Fruit fly (Drosophila melanogaster) whole organism, embryonic: Measurements from ENCODE around the gene P58IPK.

ENCODE experiments used
- Abd-B ChIP-seq: fragments of 200-800 bp; sonication (Bioruptor generic); optimal IDR thresholded peaks from 2 replicates; lab custom pipeline; 2018; ENCODE audit warnings: missing biosample characterization, mild to moderate bottlenecking, missing genetic modification characterization, moderate library complexity
- Antp ChIP-seq: fragments of 200-800 bp; sonication (Bioruptor generic); optimal IDR thresholded peaks from 3 replicates; lab custom pipeline; 2016; ENCODE audit warnings: missing biosample characterization, missing genetic modification characterization
- Blimp-1 ChIP-seq: fragments of 200-800 bp; sonication (Bioruptor generic); optimal IDR thresholded peaks from 3 replicates; lab custom pipeline; 2018; ENCODE audit warnings: missing biosample characterization, missing genetic modification characterization, mild to moderate bottlenecking, moderate library complexity, missing genetic modification reagents
- C15 ChIP-seq: fragments of 200-800 bp; sonication (Bioruptor generic); IDR thresholded peaks from 3 replicates; pipeline ENCODE4 v1.3.6; 2022; ENCODE audit warnings: missing biosample characterization, missing genetic modification characterization
- CG10565 ChIP-seq: fragments of 200-800 bp; sonication (Bioruptor generic); optimal IDR thresholded peaks from 3 replicates; lab custom pipeline; 2016; ENCODE audit warnings: missing biosample characterization, mild to moderate bottlenecking, missing genetic modification characterization
- CG11504 ChIP-seq: fragments of 200-800 bp; sonication (Bioruptor generic); optimal IDR thresholded peaks from 3 replicates; lab custom pipeline; 2019; ENCODE audit warnings: missing biosample characterization, mild to moderate bottlenecking, missing genetic modification characterization, moderate library complexity
- CG14667 ChIP-seq: fragments of 200-800 bp; sonication (Bioruptor generic); IDR thresholded peaks from 2 replicates; pipeline ENCODE4 v1.3.6; 2022; ENCODE audit warnings: missing biosample characterization, missing genetic modification characterization
- CG14710 ChIP-seq: fragments of 200-800 bp; sonication (Bioruptor generic); optimal IDR thresholded peaks from 3 replicates; lab custom pipeline; 2019; ENCODE audit warnings: missing biosample characterization, mild to moderate bottlenecking, missing genetic modification characterization, moderate library complexity
- CG15601 ChIP-seq: fragments of 200-800 bp; sonication (Bioruptor generic); optimal IDR thresholded peaks from 3 replicates; lab custom pipeline; 2019; ENCODE audit warnings: missing biosample characterization, mild to moderate bottlenecking, missing genetic modification characterization, moderate library complexity
- CG18764 ChIP-seq: fragments of 200-800 bp; sonication (Bioruptor generic); optimal IDR thresholded peaks from 3 replicates; lab custom pipeline; 2016; ENCODE audit warnings: missing biosample characterization, missing genetic modification characterization
- CG2199 ChIP-seq: fragments of 200-800 bp; sonication (Bioruptor generic); IDR thresholded peaks from 3 replicates; pipeline ENCODE4 v1.3.6; 2022; ENCODE audit warnings: missing biosample characterization, missing genetic modification characterization
- CG2202 ChIP-seq: fragments of 200-800 bp; sonication (Bioruptor generic); optimal IDR thresholded peaks from 2 replicates; lab custom pipeline; 2018; ENCODE audit warnings: missing biosample characterization, mild to moderate bottlenecking, missing genetic modification characterization
- CG30403 ChIP-seq: fragments of 200-800 bp; sonication (Bioruptor generic); optimal IDR thresholded peaks from 3 replicates; lab custom pipeline; 2016; ENCODE audit warnings: missing biosample characterization, missing genetic modification characterization
- CG3407 ChIP-seq: fragments of 200-800 bp; sonication (Bioruptor generic); optimal IDR thresholded peaks from 2 replicates; lab custom pipeline; 2018; ENCODE audit warnings: missing biosample characterization, mild to moderate bottlenecking, missing genetic modification characterization
- CG4404 ChIP-seq: fragments of 200-800 bp; sonication (Bioruptor generic); IDR thresholded peaks from 2 replicates; pipeline ENCODE4 v1.3.6; 2022; ENCODE audit warnings: missing biosample characterization, missing genetic modification characterization
- CG4854 ChIP-seq: fragments of 200-800 bp; sonication (Bioruptor generic); optimal IDR thresholded peaks from 2 replicates; lab custom pipeline; 2016; ENCODE audit warnings: missing biosample characterization, missing genetic modification characterization, inconsistent platforms
- CG5953 ChIP-seq: fragments of 200-800 bp; sonication (Bioruptor generic); IDR thresholded peaks from 2 replicates; pipeline ENCODE4 v1.3.6; 2022; ENCODE audit warnings: missing biosample characterization, missing genetic modification characterization
- CG6689 ChIP-seq: fragments of 200-800 bp; sonication (Bioruptor generic); IDR thresholded peaks from 2 replicates; pipeline ENCODE4 v1.3.6; 2022; ENCODE audit warnings: missing biosample characterization, missing genetic modification characterization
- CG8388 ChIP-seq: fragments of 200-800 bp; sonication (Bioruptor generic); optimal IDR thresholded peaks from 2 replicates; lab custom pipeline; 2019; ENCODE audit warnings: missing biosample characterization, mild to moderate bottlenecking, missing genetic modification characterization, moderate library complexity
- CG8765 ChIP-seq: fragments of 200-800 bp; sonication (Bioruptor generic); IDR thresholded peaks from 2 replicates; pipeline ENCODE4 v1.3.6; 2022; ENCODE audit warnings: missing biosample characterization, missing genetic modification characterization
- CG9609 ChIP-seq: fragments of 200-800 bp; sonication (Bioruptor generic); optimal IDR thresholded peaks from 3 replicates; lab custom pipeline; 2016; ENCODE audit warnings: missing biosample characterization, missing genetic modification characterization
- D ChIP-seq, 2 experiments: fragments of 200-800 bp in 1 of 2; fragments of >200 bp in 1 of 2; sonication (Bioruptor generic) in 1 of 2; optimal IDR thresholded peaks; 2 replicates in 1 of 2; 3 replicates in 1 of 2; lab custom pipeline; 2017; ENCODE audit warnings: mild to moderate bottlenecking in 1 of 2, missing biosample characterization in 1 of 2, missing genetic modification characterization in 1 of 2, missing genetic modification reagents in 1 of 2
- Dp ChIP-seq: fragments of 200-800 bp; sonication (Bioruptor generic); optimal IDR thresholded peaks from 2 replicates; lab custom pipeline; 2018; ENCODE audit warnings: missing biosample characterization, mild to moderate bottlenecking, missing genetic modification characterization, moderate library complexity
- HLH3B ChIP-seq: fragments of 200-800 bp; sonication (Bioruptor generic); IDR thresholded peaks from 2 replicates; pipeline ENCODE4 v1.3.6; 2022; ENCODE audit warnings: missing biosample characterization, missing genetic modification characterization
- Hmx ChIP-seq: fragments of 200-800 bp; sonication (Bioruptor generic); optimal IDR thresholded peaks from 2 replicates; lab custom pipeline; 2016; ENCODE audit warnings: missing biosample characterization, missing genetic modification characterization
- Pdp1 ChIP-seq, 2 experiments: fragments of 200-800 bp; sonication (Bioruptor generic); optimal IDR thresholded peaks; 3 replicates each; lab custom pipeline; 2016; ENCODE audit warnings: missing biosample characterization in 2 of 2, missing genetic modification characterization in 2 of 2, mild to moderate bottlenecking in 1 of 2, moderate library complexity in 1 of 2
- Side ChIP-seq: fragments of 200-800 bp; sonication (Bioruptor generic); optimal IDR thresholded peaks from 2 replicates; lab custom pipeline; 2016; ENCODE audit warnings: missing biosample characterization, missing genetic modification characterization
- Six4 ChIP-seq: fragments of 200-800 bp; sonication (Bioruptor generic); optimal IDR thresholded peaks from 2 replicates; lab custom pipeline; 2016; ENCODE audit warnings: missing biosample characterization, missing genetic modification characterization
- Spps ChIP-seq: fragments of 200-800 bp; sonication (Bioruptor generic); optimal IDR thresholded peaks from 2 replicates; lab custom pipeline; 2018; ENCODE audit warnings: missing biosample characterization, mild to moderate bottlenecking, missing genetic modification characterization
- bab2 ChIP-seq: fragments of 200-800 bp; sonication (Bioruptor generic); optimal IDR thresholded peaks from 2 replicates; lab custom pipeline; 2016; ENCODE audit warnings: missing biosample characterization, missing genetic modification characterization
- chif ChIP-seq, 2 experiments: fragments of 200-800 bp; sonication (Bioruptor generic); optimal IDR thresholded peaks; 3 replicates each; lab custom pipeline; 2016; ENCODE audit warnings: missing biosample characterization in 2 of 2, missing genetic modification characterization in 2 of 2
- croc ChIP-seq: fragments of 200-800 bp; sonication (Bioruptor generic); conservative IDR thresholded peaks from 3 replicates; pipeline ENCODE4 v1.3.6; 2022; ENCODE audit warnings: missing biosample characterization, missing genetic modification characterization
- crol ChIP-seq: fragments of 200-800 bp; sonication (Bioruptor generic); IDR thresholded peaks from 2 replicates; pipeline ENCODE4 v1.3.6; 2022; ENCODE audit warnings: missing biosample characterization, missing genetic modification characterization
- fru ChIP-seq: fragments of >200 bp; optimal IDR thresholded peaks from 2 replicates; lab custom pipeline; 2017
- gcm2 ChIP-seq: fragments of 200-800 bp; sonication (Bioruptor generic); optimal IDR thresholded peaks from 2 replicates; lab custom pipeline; 2016; ENCODE audit warnings: missing biosample characterization, missing genetic modification characterization
- lilli ChIP-seq: fragments of 200-800 bp; sonication (Bioruptor generic); optimal IDR thresholded peaks from 3 replicates; lab custom pipeline; 2016; ENCODE audit warnings: missing biosample characterization, missing genetic modification characterization
- lov ChIP-seq, 2 experiments: fragments of 200-800 bp in 1 of 2; fragments of >200 bp in 1 of 2; sonication (Bioruptor generic) in 1 of 2; IDR thresholded peaks in 1 of 2; optimal IDR thresholded peaks in 1 of 2; 2 replicates in 1 of 2; 3 replicates in 1 of 2; pipeline versions ENCODE4 v1.3.6 to Lab custom; 2017 to 2022; ENCODE audit warnings: missing biosample characterization in 1 of 2, missing genetic modification characterization in 1 of 2
- luna ChIP-seq: fragments of 200-800 bp; sonication (Bioruptor generic); optimal IDR thresholded peaks from 2 replicates; lab custom pipeline; 2016; ENCODE audit warnings: missing biosample characterization, missing genetic modification characterization
- nmo ChIP-seq: fragments of 200-800 bp; sonication (Bioruptor generic); optimal IDR thresholded peaks from 2 replicates; lab custom pipeline; 2018; ENCODE audit warnings: missing biosample characterization, mild to moderate bottlenecking, missing genetic modification characterization, moderate library complexity
- otp ChIP-seq: fragments of 200-800 bp; sonication (Bioruptor generic); IDR thresholded peaks from 3 replicates; pipeline ENCODE4, ENCODE4 v1.3.6; 2022; ENCODE audit warnings: missing biosample characterization, missing genetic modification characterization
- sc ChIP-seq, 3 experiments: fragments of >200 bp in 2 of 3; fragments of 200-800 bp in 1 of 3; sonication (Bioruptor generic) in 1 of 3; optimal IDR thresholded peaks; 2 replicates in 2 of 3; 3 replicates in 1 of 3; lab custom pipeline; 2017; ENCODE audit warnings: mild to moderate bottlenecking in 1 of 3, missing biosample characterization in 1 of 3, missing genetic modification characterization in 1 of 3, missing genetic modification reagents in 1 of 3
- slbo ChIP-seq: fragments of 200-800 bp; sonication (Bioruptor generic); IDR thresholded peaks from 2 replicates; pipeline ENCODE4 v1.3.6; 2022; ENCODE audit warnings: missing biosample characterization, missing genetic modification characterization
- slp2 ChIP-seq: fragments of 200-800 bp; sonication (Bioruptor generic); optimal IDR thresholded peaks from 2 replicates; lab custom pipeline; 2016; ENCODE audit warnings: missing biosample characterization, missing genetic modification characterization
- so ChIP-seq: fragments of 200-800 bp; sonication (Bioruptor generic); IDR thresholded peaks from 3 replicates; pipeline ENCODE4 v1.3.6; 2022; ENCODE audit warnings: missing biosample characterization, missing genetic modification characterization
- ssp ChIP-seq: fragments of 200-800 bp; sonication (Bioruptor generic); IDR thresholded peaks from 2 replicates; pipeline ENCODE4 v1.3.6; 2022; ENCODE audit warnings: missing biosample characterization, missing genetic modification characterization
- stwl ChIP-seq: fragments of 200-800 bp; sonication (Bioruptor generic); optimal IDR thresholded peaks from 3 replicates; lab custom pipeline; 2018; ENCODE audit warnings: missing biosample characterization, mild to moderate bottlenecking, missing genetic modification characterization, moderate library complexity
- trem ChIP-seq: fragments of 200-800 bp; optimal IDR thresholded peaks from 3 replicates; lab custom pipeline; 2019; ENCODE audit warnings: missing biosample characterization, mild to moderate bottlenecking, missing genetic modification characterization, moderate library complexity
- unpg ChIP-seq: fragments of 200-800 bp; sonication (Bioruptor generic); optimal IDR thresholded peaks from 3 replicates; lab custom pipeline; 2018; ENCODE audit warnings: missing biosample characterization, mild to moderate bottlenecking, missing genetic modification characterization, moderate library complexity
- vvl ChIP-seq: fragments of 200-800 bp; sonication (Bioruptor generic); IDR thresholded peaks from 2 replicates; pipeline ENCODE4 v1.3.6; 2022; ENCODE audit warnings: missing biosample characterization, missing genetic modification characterization

P58IPK gene

DNA sequence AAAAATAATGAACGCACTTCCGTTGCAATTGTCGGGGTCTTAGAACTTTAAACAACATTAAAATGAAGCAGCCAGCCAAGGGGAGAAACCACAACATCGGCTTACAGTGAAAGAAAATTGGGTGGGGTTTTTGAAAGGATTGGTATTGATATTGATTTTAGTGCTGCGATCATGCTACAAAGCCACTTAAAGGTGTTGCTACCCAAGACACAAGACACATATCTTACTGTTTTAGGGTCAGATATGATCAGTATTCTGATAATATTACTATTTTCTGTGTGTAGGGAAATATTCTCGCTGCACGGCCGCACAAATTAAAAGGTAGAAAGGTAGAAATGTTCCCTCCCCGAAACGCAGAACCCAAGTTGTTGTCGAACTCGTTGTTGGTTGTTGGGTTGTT, 18.3 kb downstream of the P58IPK start (continued):
- TF ChIP-seq D (optimal IDR thresholded peaks at IDR 0.05; lab: Kevin White, UChicago) (no peak), D (GFP tag; optimal IDR thresholded peaks at IDR 0.05; lab: Kevin White, UChicago) (peak; percentile 51), CG18764 (GFP tag; lab: Kevin White, UChicago) (peak; percentile 29), CG14710 (tag; lab: Kevin White, UChicago) (peak; percentile 67), CG11504 (tag; lab: Kevin White, UChicago) (peak; percentile 29), CG10565 (GFP tag; lab: Kevin White, UChicago) (no peak), CG5953 (no peak), lov (optimal IDR thresholded peaks at IDR 0.05; lab: Kevin White, UChicago) (no peak), lov (GFP tag; IDR thresholded peaks at IDR 0.05; lab: Robert Waterston, UW) (peak; percentile 77; the same call in 2 of the 3 replicates), C15 (GFP tag; lab: Robert Waterston, UW) (no peak), sc (optimal IDR thresholded peaks at IDR 0.05; lab: Kevin White, UChicago) (no peak), sc (GFP tag; optimal IDR thresholded peaks at IDR 0.05; lab: Kevin White, UChicago) (peak; percentile 26), CG8388 (GFP tag; lab: Kevin White, UChicago) (peak; percentile 51), croc (GFP tag; lab: Robert Waterston, UW) (peak; percentile 48; the same call in 2 of the 3 replicates), bab2 (peak; percentile 36), CG30403 (GFP tag; lab: Kevin White, UChicago) (no peak), CG4854 (GFP tag; lab: Kevin White, UChicago) (no peak), Side (GFP tag; lab: Kevin White, UChicago) (peak; percentile 54), luna (no peak), gcm2 (GFP tag; lab: Kevin White, UChicago) (no peak), Dp (no peak), Six4 (GFP tag; lab: Kevin White, UChicago) (peak; percentile 12), CG9609 (GFP tag; lab: Kevin White, UChicago) (peak; percentile 10), slbo (0 out of 2 replicates have a peak, but pooled peaks have one; percentile 3), CG14667 (GFP tag; lab: Robert Waterston, UW) (peak; percentile 18; the same call in 1 of the 2 replicates), HLH3B (GFP tag; lab: Robert Waterston, UW) (no peak), CG8765 (GFP tag; lab: Robert Waterston, UW) (peak; percentile 38; the same call in 1 of the 2 replicates), crol (peak; percentile 29; the same call in 1 of the 2 replicates), Spps (tag; lab: Kevin White, UChicago) (peak; percentile 55), chif (GFP tag; optimal IDR thresholded peaks at IDR 0.05; lab: Kevin White, UChicago) (peak; percentile 55 to 69), lilli (GFP tag; lab: Kevin White, UChicago) (peak; percentile 34), CG4404 (GFP tag; lab: Robert Waterston, UW) (peak; percentile 35; the same call in 1 of the 2 replicates), unpg (peak; percentile 38), Pdp1 (GFP tag; optimal IDR thresholded peaks at IDR 0.05; lab: Kevin White, UChicago) (peak; percentile 24 to 48), otp (GFP tag; lab: Robert Waterston, UW) (peak; percentile 54; the same call in 1 of the 3 replicates), nmo (GFP tag; lab: Kevin White, UChicago) (peak; percentile 63), fru (lab: Kevin White, UChicago) (no peak), Abd-B (GFP tag; lab: Kevin White, UChicago) (peak; percentile 23), trem (peak; percentile 41), stwl (tag; lab: Kevin White, UChicago) (peak; percentile 2), Antp (GFP tag; lab: Kevin White, UChicago) (peak; percentile 12), slp2 (GFP tag; lab: Kevin White, UChicago) (peak; percentile 12), CG15601 (tag; lab: Kevin White, UChicago) (peak; percentile 24), CG2202 (tag; lab: Kevin White, UChicago) (peak; percentile 26), Blimp-1 (GFP tag; lab: Kevin White, UChicago) (peak; percentile 67), so (GFP tag; lab: Robert Waterston, UW) (no peak), ssp (GFP tag; lab: Robert Waterston, UW) (peak; percentile 38), vvl (GFP tag; lab: Robert Waterston, UW) (peak; percentile 61; the same call in 1 of the 2 replicates), CG2199 (GFP tag; lab: Robert Waterston, UW) (peak; percentile 71; the same call in 2 of the 3 replicates), CG6689 (peak; percentile 55; the same call in 1 of the 2 replicates), CG3407 (GFP tag; lab: Kevin White, UChicago) (peak; percentile 24), Hmx (no peak)
